Fruit fly (Drosophila melanogaster) whole organism, embryonic: ENCODE measurements around the gene Jhbp7.

ENCODE experiments used
- Antp ChIP-seq: fragments of 200-800 bp; sonication (Bioruptor generic); optimal IDR thresholded peaks from 3 replicates; lab custom pipeline; 2016; ENCODE audit warnings: missing biosample characterization, missing genetic modification characterization
- Bdp1 ChIP-seq: fragments of 200-800 bp; sonication (Bioruptor generic); optimal IDR thresholded peaks from 3 replicates; lab custom pipeline; 2016; ENCODE audit warnings: missing biosample characterization, missing genetic modification characterization
- CG10654 ChIP-seq: fragments of 200-800 bp; sonication (Bioruptor generic); optimal IDR thresholded peaks from 2 replicates; lab custom pipeline; 2016; ENCODE audit warnings: missing biosample characterization, missing genetic modification characterization
- CG11247 ChIP-seq: fragments of 200-800 bp; sonication (Bioruptor generic); IDR thresholded peaks from 2 replicates; pipeline ENCODE4 v1.3.6; 2022; ENCODE audit warnings: missing biosample characterization, missing genetic modification characterization
- CG11723 ChIP-seq: fragments of 200-800 bp; sonication (Bioruptor generic); optimal IDR thresholded peaks from 2 replicates; lab custom pipeline; 2017; ENCODE audit warnings: missing biosample characterization, mild to moderate bottlenecking, missing genetic modification characterization
- CG13894 ChIP-seq: fragments of 200-800 bp; sonication (Bioruptor generic); optimal IDR thresholded peaks from 3 replicates; lab custom pipeline; 2018; ENCODE audit warnings: missing biosample characterization, mild to moderate bottlenecking, missing genetic modification characterization, moderate library complexity
- CG14441 ChIP-seq: fragments of 200-800 bp; sonication (Bioruptor generic); IDR thresholded peaks from 2 replicates; pipeline ENCODE4 v1.3.6; 2022; ENCODE audit warnings: missing biosample characterization, missing genetic modification characterization
- CG1529 ChIP-seq: fragments of 200-800 bp; sonication (Bioruptor generic); optimal IDR thresholded peaks from 3 replicates; lab custom pipeline; 2018; ENCODE audit warnings: missing biosample characterization, missing genetic modification characterization
- CG15479 ChIP-seq: fragments of 200-800 bp; sonication (Bioruptor generic); optimal IDR thresholded peaks from 3 replicates; lab custom pipeline; 2019; ENCODE audit warnings: missing biosample characterization, mild to moderate bottlenecking, missing genetic modification characterization, moderate library complexity
- CG17186 ChIP-seq: fragments of 200-800 bp; sonication (Bioruptor generic); optimal IDR thresholded peaks from 3 replicates; lab custom pipeline; 2017; ENCODE audit warnings: missing biosample characterization, missing genetic modification reagents, missing genetic modification characterization
- CG17361 ChIP-seq: fragments of 200-800 bp; sonication (Bioruptor generic); IDR thresholded peaks from 3 replicates; pipeline ENCODE4 v1.3.6; 2022; ENCODE audit warnings: missing biosample characterization, missing genetic modification characterization
- CG18011 ChIP-seq: fragments of 200-800 bp; sonication (Bioruptor generic); optimal IDR thresholded peaks from 2 replicates; lab custom pipeline; 2017; ENCODE audit warnings: missing biosample characterization, missing genetic modification characterization, mild to moderate bottlenecking, moderate library complexity, missing genotype
- CG18764 ChIP-seq: fragments of 200-800 bp; sonication (Bioruptor generic); optimal IDR thresholded peaks from 3 replicates; lab custom pipeline; 2016; ENCODE audit warnings: missing biosample characterization, missing genetic modification characterization
- CG34376 ChIP-seq: fragments of 200-800 bp; sonication (Bioruptor generic); optimal IDR thresholded peaks from 2 replicates; lab custom pipeline; 2018; ENCODE audit warnings: missing biosample characterization, mild to moderate bottlenecking, missing genetic modification characterization
- CG3847 ChIP-seq: fragments of 200-800 bp; sonication (Bioruptor generic); IDR thresholded peaks from 2 replicates; pipeline ENCODE4 v1.3.6; 2022; ENCODE audit warnings: missing biosample characterization, missing genetic modification characterization
- CG42726 ChIP-seq: fragments of 200-800 bp; sonication (Bioruptor generic); IDR thresholded peaks from 2 replicates; pipeline ENCODE4 v1.3.6; 2022; ENCODE audit warnings: missing biosample characterization, missing genetic modification characterization; ENCODE audit not compliant: partially characterized antibody
- CrebB ChIP-seq: fragments of 200-800 bp; sonication (Bioruptor generic); optimal IDR thresholded peaks from 3 replicates; lab custom pipeline; 2018; ENCODE audit warnings: missing biosample characterization, mild to moderate bottlenecking, missing genetic modification characterization
- D19A ChIP-seq: fragments of 200-800 bp; optimal IDR thresholded peaks from 3 replicates; lab custom pipeline; 2019; ENCODE audit warnings: missing biosample characterization, mild to moderate bottlenecking, missing genetic modification characterization, moderate library complexity
- Dad ChIP-seq: fragments of 200-800 bp; sonication (Bioruptor generic); optimal IDR thresholded peaks from 3 replicates; lab custom pipeline; 2016; ENCODE audit warnings: missing biosample characterization, missing genetic modification characterization
- Doc2 ChIP-seq: fragments of 200-800 bp; sonication (Bioruptor generic); IDR thresholded peaks from 2 replicates; pipeline ENCODE4 v1.3.6; 2022; ENCODE audit warnings: missing biosample characterization, missing genetic modification characterization
- H2.0 ChIP-seq: fragments of 200-800 bp; sonication (Bioruptor generic); IDR thresholded peaks from 2 replicates; pipeline ENCODE4 v1.3.6; 2022; ENCODE audit warnings: missing biosample characterization, missing genetic modification characterization
- Hmr ChIP-seq: fragments of 200-800 bp; sonication (Bioruptor generic); optimal IDR thresholded peaks from 3 replicates; lab custom pipeline; 2017; ENCODE audit warnings: mild to moderate bottlenecking, missing biosample characterization, missing genetic modification reagents, missing genetic modification characterization
- Opbp ChIP-seq: fragments of 200-800 bp; sonication (Bioruptor generic); IDR thresholded peaks from 3 replicates; pipeline ENCODE4 v1.3.6; 2022; ENCODE audit warnings: missing biosample characterization, missing genetic modification characterization; ENCODE audit not compliant: partially characterized antibody
- Rx ChIP-seq: fragments of 200-800 bp; sonication (Bioruptor generic); IDR thresholded peaks from 2 replicates; pipeline ENCODE4 v1.3.6; 2022; ENCODE audit warnings: missing biosample characterization, missing genetic modification characterization
- Six4 ChIP-seq: fragments of 200-800 bp; sonication (Bioruptor generic); optimal IDR thresholded peaks from 2 replicates; lab custom pipeline; 2016; ENCODE audit warnings: missing biosample characterization, missing genetic modification characterization
- Sox102F ChIP-seq: fragments of 200-800 bp; sonication (Bioruptor generic); optimal IDR thresholded peaks from 2 replicates; lab custom pipeline; 2018; ENCODE audit warnings: missing biosample characterization, mild to moderate bottlenecking, missing genetic modification characterization, moderate library complexity
- Tbp ChIP-seq: fragments of >200 bp; optimal IDR thresholded peaks from 2 replicates; lab custom pipeline; 2018; ENCODE audit warnings: missing biosample characterization, missing genetic modification characterization
- aop ChIP-seq: fragments of 200-800 bp; sonication (Bioruptor generic); IDR thresholded peaks from 2 replicates; pipeline ENCODE4 v1.3.6; 2022; ENCODE audit warnings: missing biosample characterization, missing genetic modification characterization
- bcd ChIP-seq: fragments of 200-800 bp; sonication (Bioruptor generic); optimal IDR thresholded peaks from 2 replicates; lab custom pipeline; 2017; ENCODE audit warnings: missing biosample characterization, mild to moderate bottlenecking, missing genetic modification characterization
- ci ChIP-seq: fragments of 200-800 bp; sonication (Bioruptor generic); IDR thresholded peaks from 3 replicates; pipeline ENCODE4 v1.3.6; 2022; ENCODE audit warnings: missing biosample characterization, missing genetic modification characterization
- corto ChIP-seq: fragments of 200-800 bp; sonication (Bioruptor generic); optimal IDR thresholded peaks from 2 replicates; lab custom pipeline; 2016; ENCODE audit warnings: missing biosample characterization, mild to moderate bottlenecking, missing genetic modification characterization, moderate library complexity
- dan ChIP-seq: fragments of 200-800 bp; sonication (Bioruptor generic); IDR thresholded peaks from 2 replicates; pipeline ENCODE4 v1.3.6; 2022; ENCODE audit warnings: missing biosample characterization, missing genetic modification characterization
- gcm2 ChIP-seq: fragments of 200-800 bp; sonication (Bioruptor generic); optimal IDR thresholded peaks from 2 replicates; lab custom pipeline; 2016; ENCODE audit warnings: missing biosample characterization, missing genetic modification characterization
- hb ChIP-seq: fragments of 200-800 bp; sonication (Bioruptor generic); IDR thresholded peaks from 3 replicates; pipeline ENCODE4 v1.3.6; 2022; ENCODE audit warnings: missing biosample characterization, missing genetic modification characterization; ENCODE audit not compliant: partially characterized antibody
- jigr1 ChIP-seq: fragments of 200-800 bp; sonication (Bioruptor generic); IDR thresholded peaks from 3 replicates; pipeline ENCODE4 v1.3.6; 2022; ENCODE audit warnings: missing biosample characterization, missing genetic modification characterization
- kah ChIP-seq: fragments of 200-800 bp; sonication (Bioruptor generic); optimal IDR thresholded peaks from 2 replicates; lab custom pipeline; 2018; ENCODE audit warnings: missing biosample characterization, mild to moderate bottlenecking, missing genetic modification characterization
- lola ChIP-seq, 3 experiments: fragments of >200 bp in 2 of 3; fragments of 200-800 bp in 1 of 3; sonication (Bioruptor generic) in 1 of 3; optimal IDR thresholded peaks; 2 replicates each; lab custom pipeline; 2017 to 2019; ENCODE audit warnings: missing biosample characterization in 3 of 3, missing genetic modification characterization in 3 of 3, mild to moderate bottlenecking in 1 of 3, moderate library complexity in 1 of 3
- mirr ChIP-seq: fragments of 200-800 bp; sonication (Bioruptor generic); optimal IDR thresholded peaks from 3 replicates; lab custom pipeline; 2018; ENCODE audit warnings: missing biosample characterization, mild to moderate bottlenecking, missing genetic modification characterization
- nerfin-2 ChIP-seq: fragments of 200-800 bp; sonication (Bioruptor generic); IDR thresholded peaks from 2 replicates; pipeline ENCODE4 v1.3.6; 2022; ENCODE audit warnings: missing biosample characterization, missing genetic modification characterization; ENCODE audit not compliant: partially characterized antibody
- odd ChIP-seq: fragments of 200-800 bp; sonication (Bioruptor generic); optimal IDR thresholded peaks from 2 replicates; lab custom pipeline; 2017; ENCODE audit warnings: missing biosample characterization, mild to moderate bottlenecking, missing genetic modification characterization
- org-1 ChIP-seq: fragments of 200-800 bp; sonication (Bioruptor generic); optimal IDR thresholded peaks from 2 replicates; lab custom pipeline; 2017; ENCODE audit warnings: missing biosample characterization, missing genetic modification characterization
- p53 ChIP-seq: fragments of 200-800 bp; sonication (Bioruptor generic); optimal IDR thresholded peaks from 2 replicates; lab custom pipeline; 2016; ENCODE audit warnings: missing biosample characterization, missing genetic modification characterization
- prd ChIP-seq, 3 experiments: fragments of >200 bp in 2 of 3; fragments of 200-800 bp in 1 of 3; sonication (Bioruptor generic) in 1 of 3; optimal IDR thresholded peaks in 2 of 3; IDR thresholded peaks in 1 of 3; 2 replicates in 2 of 3; 3 replicates in 1 of 3; pipeline versions ENCODE4 v1.3.6 to Lab custom; 2017 to 2022; ENCODE audit warnings: missing biosample characterization in 1 of 3, missing genetic modification characterization in 1 of 3
- row ChIP-seq: fragments of 200-800 bp; sonication (Bioruptor generic); IDR thresholded peaks from 3 replicates; pipeline ENCODE4 v1.3.6; 2022; ENCODE audit warnings: missing biosample characterization, missing genetic modification characterization
- sr ChIP-seq: fragments of 200-800 bp; sonication (Bioruptor generic); IDR thresholded peaks from 3 replicates; pipeline ENCODE4 v1.3.6; 2022; ENCODE audit warnings: missing biosample characterization, missing genetic modification characterization
- tna ChIP-seq: fragments of 200-800 bp; sonication (Bioruptor generic); IDR thresholded peaks from 2 replicates; pipeline ENCODE4 v1.3.6; 2022; ENCODE audit warnings: missing biosample characterization, missing genetic modification characterization; ENCODE audit not compliant: partially characterized antibody
- toy ChIP-seq: fragments of 200-800 bp; sonication (Bioruptor generic); IDR thresholded peaks from 2 replicates; pipeline ENCODE4 v1.3.6; 2022; ENCODE audit warnings: missing biosample characterization, missing genetic modification characterization
- unpg ChIP-seq: fragments of 200-800 bp; sonication (Bioruptor generic); optimal IDR thresholded peaks from 3 replicates; lab custom pipeline; 2018; ENCODE audit warnings: missing biosample characterization, mild to moderate bottlenecking, missing genetic modification characterization, moderate library complexity
- vfl ChIP-seq: fragments of 200-800 bp; sonication (Bioruptor generic); optimal IDR thresholded peaks from 2 replicates; lab custom pipeline; 2016; ENCODE audit warnings: missing biosample characterization, missing genetic modification characterization

The Jhbp7 gene

DNA sequence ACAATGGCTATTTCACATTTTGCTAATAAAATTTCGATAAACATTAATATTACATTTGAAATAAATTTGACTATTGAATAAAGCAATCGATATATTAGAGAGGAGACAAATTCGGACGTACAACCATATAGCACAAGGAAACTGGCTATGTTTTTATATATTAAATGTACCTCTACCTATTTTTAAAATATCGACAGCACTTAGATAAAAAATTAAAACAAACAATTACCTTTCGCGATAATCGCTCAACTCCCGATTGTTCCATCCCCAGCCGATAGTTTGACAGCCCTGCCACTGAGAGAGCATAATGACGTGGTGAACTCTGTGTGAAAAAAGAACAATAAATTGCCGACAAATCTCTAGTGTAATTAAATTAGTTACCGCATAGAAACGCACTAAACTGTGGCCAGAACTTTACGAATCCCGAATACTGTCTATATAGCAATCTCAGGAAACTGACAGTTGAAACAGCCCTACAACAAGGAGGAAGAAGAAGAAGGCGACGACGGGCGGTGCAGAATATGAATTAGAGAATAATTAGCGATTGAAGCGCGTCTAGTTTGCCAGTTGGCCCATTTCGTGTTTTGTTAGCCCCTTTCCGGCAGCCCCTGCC, 21.3 kb downstream of the Jhbp7 start, which contains the start of gene CG11857 (continued):
- TF ChIP-seq org-1 (GFP tag; lab: Kevin White, UChicago) (peak; percentile 93), CG3847 (peak; percentile 99), CrebB (peak; percentile 96), Tbp (no peak), D19A (tag; lab: Kevin White, UChicago) (peak; percentile 92), Antp (GFP tag; lab: Kevin White, UChicago) (peak; percentile 97), CG10654 (peak; percentile 97), CG17186 (GFP tag; lab: Kevin White, UChicago) (peak; percentile 94), sr (peak; percentile 87; the same call in 2 of the 3 replicates), CG11723 (GFP tag; lab: Kevin White, UChicago) (peak; percentile 94), nerfin-2 (GFP tag; lab: Robert Waterston, UW) (peak; percentile 99), CG17361 (GFP tag; lab: Robert Waterston, UW) (peak; percentile 99), prd (optimal IDR thresholded peaks at IDR 0.05; lab: Kevin White, UChicago) (no peak), prd (GFP tag; IDR thresholded peaks at IDR 0.05; lab: Robert Waterston, UW) (peak; percentile 100), Opbp (GFP tag; lab: Robert Waterston, UW) (peak; percentile 99), CG14441 (GFP tag; lab: Robert Waterston, UW) (peak; percentile 99), kah (GFP tag; lab: Kevin White, UChicago) (peak; percentile 84), jigr1 (GFP tag; lab: Robert Waterston, UW) (peak; percentile 99), lola (GFP tag; optimal IDR thresholded peaks at IDR 0.05; lab: Kevin White, UChicago) (peak in 1 of 3 experiments; percentile 97), CG34376 (GFP tag; lab: Kevin White, UChicago) (peak; percentile 97), Sox102F (peak; percentile 98), corto (peak; percentile 95), dan (GFP tag; lab: Robert Waterston, UW) (peak; percentile 97), Rx (GFP tag; lab: Robert Waterston, UW) (peak; percentile 98), CG11247 (GFP tag; lab: Robert Waterston, UW) (peak; percentile 99), Hmr (peak; percentile 97), hb (GFP tag; lab: Robert Waterston, UW) (peak; percentile 100), Bdp1 (GFP tag; lab: Kevin White, UChicago) (peak; percentile 93), ci (peak; percentile 99), CG15479 (GFP tag; lab: Kevin White, UChicago) (peak; percentile 30), Six4 (peak; percentile 97), gcm2 (peak; percentile 88), CG18764 (peak; percentile 97), H2.0 (GFP tag; lab: Robert Waterston, UW) (peak; percentile 99), CG1529 (peak; percentile 94), Doc2 (peak; percentile 97), tna (peak; percentile 99), CG42726 (peak; percentile 98), odd (GFP tag; lab: Kevin White, UChicago) (peak; percentile 89), mirr (GFP tag; lab: Kevin White, UChicago) (peak; percentile 95), row (GFP tag; lab: Robert Waterston, UW) (peak; percentile 100), toy (GFP tag; lab: Robert Waterston, UW) (peak; percentile 97), unpg (peak; percentile 98), bcd (GFP tag; lab: Kevin White, UChicago) (peak; percentile 97), p53 (GFP tag; lab: Kevin White, UChicago) (peak; percentile 93), CG18011 (GFP tag; lab: Kevin White, UChicago) (peak; percentile 90), vfl (GFP tag; lab: Kevin White, UChicago) (peak; percentile 99), Dad (peak; percentile 97), aop (GFP tag; lab: Robert Waterston, UW) (peak; percentile 96), CG13894 (peak; percentile 97)
